Worm (Caenorhabditis elegans) whole organism, L4 larva: ENCODE data around the gene lido-16.

Experiments
- T20F7.1 ChIP-seq: fragments of 200-800 bp; sonication (Bioruptor generic); optimal IDR thresholded peaks from 2 replicates; lab custom pipeline; 2018; ENCODE audit warnings: mild to moderate bottlenecking, missing genetic modification characterization, missing compliant biosample characterization
- cey-2 ChIP-seq: sonication (generic microtip); optimal IDR thresholded peaks from 3 replicates; lab custom pipeline; 2017; ENCODE audit warnings: missing genetic modification characterization, mild to moderate bottlenecking, missing compliant biosample characterization, antibody characterized with exemption, borderline replicate concordance; ENCODE audit not compliant: insufficient read depth
- daf-12 ChIP-seq: fragments of 150-350 bp; optimal IDR thresholded peaks from 2 replicates; lab custom pipeline; 2014; ENCODE audit warnings: missing biosample characterization, missing genetic modification reagents, missing genetic modification characterization
- daf-16 ChIP-seq, 3 experiments: sonication (generic microtip); optimal IDR thresholded peaks; 2 replicates each; lab custom pipeline; 2016 to 2017; ENCODE audit warnings: missing genetic modification characterization in 3 of 3, missing genetic modification reagents in 3 of 3, mild to moderate bottlenecking in 2 of 3, missing compliant biosample characterization in 2 of 3, missing biosample characterization in 1 of 3, moderate library complexity in 1 of 3
- hlh-11 ChIP-seq: fragments of 200-800 bp; sonication (Bioruptor generic); optimal IDR thresholded peaks from 2 replicates; lab custom pipeline; 2018; ENCODE audit warnings: mild to moderate bottlenecking, missing genetic modification characterization, missing compliant biosample characterization
- lim-7 ChIP-seq: fragments of 200-800 bp; sonication (Bioruptor generic); IDR thresholded peaks from 2 replicates; pipeline ENCODE4 v1.3.6; 2022; ENCODE audit warnings: missing genetic modification characterization, missing compliant biosample characterization
- lin-1 ChIP-seq: fragments of 200-800 bp; sonication (Bioruptor generic); IDR thresholded peaks from 2 replicates; pipeline ENCODE4 v1.3.6; 2022; ENCODE audit warnings: missing genetic modification reagents, missing genetic modification characterization, missing compliant biosample characterization
- lin-13 ChIP-seq: fragments of 150-350 bp; optimal IDR thresholded peaks from 2 replicates; lab custom pipeline; 2014; ENCODE audit warnings: missing biosample characterization, missing genetic modification reagents, missing genetic modification characterization
- lin-15B ChIP-seq: fragments of 150-350 bp; sonication (generic microtip); optimal IDR thresholded peaks from 3 replicates; lab custom pipeline; 2014; ENCODE audit warnings: missing biosample characterization, missing genetic modification characterization
- nhr-237 ChIP-seq: sonication (generic microtip); optimal IDR thresholded peaks from 2 replicates; lab custom pipeline; 2017; ENCODE audit warnings: missing biosample characterization, missing genetic modification characterization
- nhr-76 ChIP-seq: fragments of 150-350 bp; optimal IDR thresholded peaks from 2 replicates; lab custom pipeline; 2014; ENCODE audit warnings: missing biosample characterization, missing genetic modification characterization
- pqm-1 ChIP-seq: sonication (generic microtip); optimal IDR thresholded peaks from 2 replicates; lab custom pipeline; 2017; ENCODE audit warnings: missing biosample characterization, missing genetic modification characterization
- unc-62 ChIP-seq, 3 experiments: fragments of 150-350 bp in 1 of 3; sonication (generic microtip); optimal IDR thresholded peaks in 2 of 3; peaks in 1 of 3; 1 replicate in 1 of 3; 2 replicates in 2 of 3; lab custom pipeline; 2014 to 2017; ENCODE audit warnings: missing biosample characterization in 3 of 3, missing genetic modification characterization in 3 of 3, missing genetic modification reagents in 3 of 3, missing genotype in 1 of 3
- ztf-11 ChIP-seq: fragments of 150-350 bp; optimal IDR thresholded peaks from 2 replicates; lab custom pipeline; 2014; ENCODE audit warnings: missing biosample characterization, missing genetic modification characterization

- TF ChIP-seq lim-7: no peak
- no peak for TF ChIP-seq hlh-11 (tag; lab: Kevin White, UChicago)
- no peak for TF ChIP-seq ztf-11 (tag; lab: Kevin White, UChicago)
- no peak for TF ChIP-seq daf-12 (tag; lab: Kevin White, UChicago)
- TF ChIP-seq cey-2: no peak
- TF ChIP-seq nhr-76 (tag; lab: Kevin White, UChicago): no peak
- TF ChIP-seq lin-15B: no peak
- no peak for TF ChIP-seq unc-62 (GFP tag; optimal IDR thresholded peaks at IDR 0.05 in 1 of 2; lab: Kevin White, UChicago)
- TF ChIP-seq unc-62 (tag; optimal IDR thresholded peaks at IDR 0.05; lab: Kevin White, UChicago): no peak
- TF ChIP-seq pqm-1 (tag; lab: Kevin White, UChicago): no peak
- no peak for TF ChIP-seq T20F7.1
- no peak for TF ChIP-seq daf-16 (GFP tag; optimal IDR thresholded peaks at IDR 0.05; lab: Kevin White, UChicago)
- no peak for TF ChIP-seq daf-16 (tag; optimal IDR thresholded peaks at IDR 0.05; lab: Kevin White, UChicago)
- TF ChIP-seq nhr-237 (tag; lab: Kevin White, UChicago): no peak
- no peak for TF ChIP-seq lin-13
- no peak for TF ChIP-seq lin-1 (GFP tag; lab: Robert Waterston, UW)
These were observed 39.2 kb upstream of the lido-16 start for ce11 chrII:6523940-6524339.
